Worm (Caenorhabditis elegans) whole organism, mixed stage, embryonic: ENCODE results near the gene nuo-3.
"Not testable (repeated sequence)": the region's sequence is repeated elsewhere in the genome, so short reads cannot be mapped to it uniquely, and the experiment has no call there.

Experiments
- M03D4.4 ChIP-seq: sonication (generic microtip); optimal IDR thresholded peaks from 2 replicates; lab custom pipeline; 2017; ENCODE audit warnings: mild to moderate bottlenecking, missing genetic modification characterization, missing compliant biosample characterization
- bed-3 ChIP-seq: fragments of 200-800 bp; sonication (Bioruptor generic); optimal IDR thresholded peaks from 3 replicates; lab custom pipeline; 2018; ENCODE audit warnings: mild to moderate bottlenecking, missing genetic modification characterization, moderate library complexity, missing compliant biosample characterization
- ceh-39 ChIP-seq: fragments of 150-350 bp; optimal IDR thresholded peaks from 2 replicates; lab custom pipeline; 2014; ENCODE audit warnings: missing biosample characterization, missing genetic modification characterization
- ceh-83 ChIP-seq: fragments of 200-800 bp; sonication (Bioruptor generic); optimal IDR thresholded peaks from 2 replicates; lab custom pipeline; 2018; ENCODE audit warnings: mild to moderate bottlenecking, missing genetic modification characterization, missing compliant biosample characterization
- ces-1 ChIP-seq: fragments of 150-350 bp; optimal IDR thresholded peaks from 2 replicates; lab custom pipeline; 2014; ENCODE audit warnings: missing biosample characterization, missing genetic modification reagents, missing genetic modification characterization
- cnd-1 ChIP-seq: fragments of 200-800 bp; sonication (Bioruptor generic); optimal IDR thresholded peaks from 2 replicates; lab custom pipeline; 2018; ENCODE audit warnings: mild to moderate bottlenecking, missing genetic modification characterization, missing compliant biosample characterization
- elt-1 ChIP-seq: sonication (generic microtip); optimal IDR thresholded peaks from 2 replicates; lab custom pipeline; 2017; ENCODE audit warnings: missing genetic modification characterization, mild to moderate bottlenecking, missing compliant biosample characterization, antibody characterized with exemption, moderate library complexity, borderline replicate concordance; ENCODE audit not compliant: insufficient read depth
- elt-3 ChIP-seq: fragments of 150-350 bp; optimal IDR thresholded peaks from 2 replicates; lab custom pipeline; 2014; ENCODE audit warnings: missing biosample characterization, missing genetic modification characterization
- flh-1 ChIP-seq: fragments of 200-800 bp; sonication (Bioruptor generic); optimal IDR thresholded peaks from 2 replicates; lab custom pipeline; 2018; ENCODE audit warnings: mild to moderate bottlenecking, missing genetic modification characterization, moderate library complexity, missing compliant biosample characterization
- ham-2 ChIP-seq: fragments of 200-800 bp; sonication (Bioruptor generic); optimal IDR thresholded peaks from 2 replicates; lab custom pipeline; 2018; ENCODE audit warnings: mild to moderate bottlenecking, missing genetic modification characterization, missing compliant biosample characterization
- hlh-1 ChIP-seq: fragments of 150-350 bp; optimal IDR thresholded peaks from 2 replicates; lab custom pipeline; 2014; ENCODE audit warnings: missing biosample characterization, missing genetic modification reagents, missing genetic modification characterization
- lin-13 ChIP-seq: fragments of 150-350 bp; optimal IDR thresholded peaks from 2 replicates; lab custom pipeline; 2014; ENCODE audit warnings: missing biosample characterization, missing genetic modification characterization
- lin-32 ChIP-seq: fragments of 200-800 bp; sonication (Bioruptor generic); optimal IDR thresholded peaks from 2 replicates; lab custom pipeline; 2018; ENCODE audit warnings: mild to moderate bottlenecking, missing genetic modification characterization, missing compliant biosample characterization
- lsy-2 ChIP-seq: fragments of 150-350 bp; optimal IDR thresholded peaks from 2 replicates; lab custom pipeline; 2014; ENCODE audit warnings: missing biosample characterization, missing genetic modification characterization
- mab-5 ChIP-seq: fragments of 150-350 bp; optimal IDR thresholded peaks from 2 replicates; lab custom pipeline; 2014; ENCODE audit warnings: missing biosample characterization, missing genetic modification characterization
- mep-1 ChIP-seq: fragments of 150-350 bp; optimal IDR thresholded peaks from 2 replicates; lab custom pipeline; 2017; ENCODE audit warnings: missing biosample characterization, missing genetic modification reagents, missing genetic modification characterization, inconsistent platforms
- mls-2 ChIP-seq: sonication (generic microtip); optimal IDR thresholded peaks from 2 replicates; lab custom pipeline; 2016; ENCODE audit warnings: mild to moderate bottlenecking, missing genetic modification characterization, moderate library complexity, missing compliant biosample characterization
- nhr-12 ChIP-seq: fragments of 150-350 bp; optimal IDR thresholded peaks from 2 replicates; lab custom pipeline; 2014; ENCODE audit warnings: missing biosample characterization, missing genetic modification characterization
- nhr-2 ChIP-seq: fragments of 150-350 bp; optimal IDR thresholded peaks from 2 replicates; lab custom pipeline; 2014; ENCODE audit warnings: missing biosample characterization, missing genetic modification characterization
- nhr-28 ChIP-seq: fragments of 150-350 bp; optimal IDR thresholded peaks from 2 replicates; lab custom pipeline; 2014; ENCODE audit warnings: missing biosample characterization, missing genetic modification characterization
- nhr-76 ChIP-seq: sonication (generic microtip); optimal IDR thresholded peaks from 2 replicates; lab custom pipeline; 2017; ENCODE audit warnings: missing biosample characterization, missing genetic modification characterization
- sem-2 ChIP-seq: fragments of 200-800 bp; sonication (Bioruptor generic); optimal IDR thresholded peaks from 2 replicates; lab custom pipeline; 2018; ENCODE audit warnings: mild to moderate bottlenecking, missing genetic modification characterization, missing compliant biosample characterization
- snpc-4 ChIP-seq: fragments of 150-350 bp; optimal IDR thresholded peaks from 2 replicates; lab custom pipeline; 2014; ENCODE audit warnings: missing biosample characterization, missing genetic modification characterization
- sptf-1 ChIP-seq: sonication (generic microtip); optimal IDR thresholded peaks from 2 replicates; lab custom pipeline; 2017; ENCODE audit warnings: mild to moderate bottlenecking, missing genetic modification characterization, moderate library complexity, missing compliant biosample characterization
- tbx-8 ChIP-seq: fragments of 200-800 bp; sonication (Bioruptor generic); optimal IDR thresholded peaks from 2 replicates; lab custom pipeline; 2018; ENCODE audit warnings: mild to moderate bottlenecking, missing genetic modification characterization, moderate library complexity, missing compliant biosample characterization
- unc-120 ChIP-seq: sonication (generic microtip); optimal IDR thresholded peaks from 2 replicates; lab custom pipeline; 2017; ENCODE audit warnings: missing genetic modification characterization, missing compliant biosample characterization; ENCODE audit not compliant: poor library complexity, severe bottlenecking
- unc-39 ChIP-seq: fragments of 150-350 bp; optimal IDR thresholded peaks from 2 replicates; lab custom pipeline; 2014; ENCODE audit warnings: missing biosample characterization, missing genetic modification characterization
- unc-62 ChIP-seq: fragments of 150-350 bp; optimal IDR thresholded peaks from 2 replicates; lab custom pipeline; 2014; ENCODE audit warnings: missing biosample characterization, missing genetic modification reagents, missing genetic modification characterization
- zip-8 ChIP-seq: fragments of 150-350 bp; optimal IDR thresholded peaks from 2 replicates; lab custom pipeline; 2014; ENCODE audit warnings: missing biosample characterization, missing genetic modification characterization
- ztf-11 ChIP-seq: fragments of 150-350 bp; optimal IDR thresholded peaks from 2 replicates; lab custom pipeline; 2014; ENCODE audit warnings: missing biosample characterization, missing genetic modification characterization

Gene nuo-3

DNA sequence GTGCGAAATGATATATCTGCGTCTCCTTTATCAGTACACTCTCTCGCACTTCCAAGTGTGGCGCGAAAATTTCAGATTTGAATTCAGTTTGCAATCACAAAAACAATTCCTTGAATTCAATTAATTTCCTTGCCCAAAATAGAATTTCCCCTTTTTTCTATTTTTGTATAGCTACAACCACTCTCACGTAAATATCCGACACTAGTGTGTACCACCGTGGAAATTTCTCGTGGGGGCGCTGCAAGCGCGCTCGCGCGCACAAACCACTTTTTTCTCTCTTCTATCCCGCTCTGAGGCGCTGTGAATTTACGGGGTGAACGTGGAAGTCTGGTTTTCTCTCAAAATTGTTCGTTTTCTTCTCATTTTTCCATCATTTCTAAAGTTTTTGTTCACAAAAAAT lies 15.8 kb downstream of the nuo-3 start, which contains the start of gene Y57G11C.8:
Gene Y57G11C.8, plus strand, starts transcription at position 301 of the 400 bp plus-strand sequence.
- no peak for TF ChIP-seq nhr-12 (tag; lab: Kevin White, UChicago)
- no peak for TF ChIP-seq nhr-76
- no peak for TF ChIP-seq nhr-2 (tag; lab: Kevin White, UChicago)
- no peak for TF ChIP-seq hlh-1 (tag; lab: Kevin White, UChicago)
- no peak for TF ChIP-seq sptf-1 (tag; lab: Kevin White, UChicago)
- no peak for TF ChIP-seq lin-32 (GFP tag; lab: Kevin White, UChicago)
- TF ChIP-seq unc-62 (GFP tag; lab: Kevin White, UChicago) = no peak
- TF ChIP-seq flh-1 (GFP tag; lab: Kevin White, UChicago) = no peak
- no peak for TF ChIP-seq mls-2 (tag; lab: Kevin White, UChicago)
- no peak for TF ChIP-seq elt-3 (tag; lab: Kevin White, UChicago)
- no peak for TF ChIP-seq ham-2

- TF ChIP-seq mep-1 (tag; lab: Kevin White, UChicago); mls-2 (tag; lab: Kevin White, UChicago); sem-2 (GFP tag; lab: Kevin White, UChicago): not testable (repeated sequence)
Observed at ce11 chrIV:14774454-14774853, 22.9 kb downstream of the nuo-3 start, which contains the start of gene Y57G11C.51. TSS of gene Y57G11C.51 (minus strand) at chrIV:14774554.

DNA sequence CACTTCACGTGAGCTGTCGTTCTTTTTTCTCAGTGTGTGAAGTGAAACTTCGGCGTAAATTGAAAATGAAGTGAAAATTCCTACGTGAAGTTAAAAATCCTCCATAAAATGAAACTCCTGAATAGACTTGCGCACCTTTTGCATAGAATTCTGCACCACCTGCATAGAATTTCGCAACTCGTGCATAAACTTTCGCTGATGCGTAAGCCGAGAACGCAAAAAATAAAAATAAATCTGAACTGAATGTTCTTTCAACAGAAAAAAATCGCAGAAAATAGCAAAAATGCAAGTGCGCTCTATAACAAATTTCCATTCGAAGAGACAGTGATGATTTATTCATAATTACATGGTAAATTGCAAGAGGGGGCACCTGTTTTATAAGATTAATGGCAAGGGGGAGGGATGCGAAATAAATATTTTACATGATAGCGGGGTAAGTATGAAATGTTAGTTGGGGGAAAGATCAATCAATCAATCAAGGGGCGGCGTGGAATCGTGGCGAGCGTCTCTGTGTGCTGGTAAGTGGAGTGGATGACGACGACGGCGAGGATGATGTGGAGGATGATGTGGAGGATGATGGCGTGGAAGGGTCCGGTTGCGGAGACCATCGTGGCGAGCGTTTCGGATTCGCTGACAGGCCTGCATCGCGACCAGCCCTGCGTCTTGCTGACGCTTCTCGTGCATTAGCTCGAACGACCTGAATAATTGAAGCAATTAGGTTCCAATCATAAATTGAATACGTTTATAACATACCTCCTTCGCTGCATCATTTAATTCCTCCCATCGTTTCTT lies 23.9 kb downstream of the nuo-3 start, which contains the start of gene Y57G11C.36:
Gene Y57G11C.36, minus strand, starts transcription at position 502 of the 792 bp plus-strand sequence.
- TF ChIP-seq ceh-83 (GFP tag; lab: Kevin White, UChicago) (no peak), bed-3 (GFP tag; lab: Kevin White, UChicago) (no peak), elt-3 (tag; lab: Kevin White, UChicago) (no peak), sptf-1 (tag; lab: Kevin White, UChicago) (no peak), ceh-39 (tag; lab: Kevin White, UChicago) (no peak), lin-32 (GFP tag; lab: Kevin White, UChicago) (no peak), M03D4.4 (tag; lab: Kevin White, UChicago) (no peak), unc-39 (tag; lab: Kevin White, UChicago) (no peak)

- no peak for TF ChIP-seq ztf-11 (tag; lab: Kevin White, UChicago)
- no peak for TF ChIP-seq tbx-8 (GFP tag; lab: Kevin White, UChicago)
- no peak for TF ChIP-seq mab-5 (tag; lab: Kevin White, UChicago)
- TF ChIP-seq unc-39 (tag; lab: Kevin White, UChicago) = no peak
- TF ChIP-seq cnd-1 = no peak
- TF ChIP-seq elt-1 = no peak
- no peak for TF ChIP-seq mep-1 (tag; lab: Kevin White, UChicago)
- no peak for TF ChIP-seq ceh-83 (GFP tag; lab: Kevin White, UChicago)
Observed at ce11 chrIV:14771325-14771724, 26.0 kb downstream of the nuo-3 start, which contains the start of gene degl-1. TSS of gene degl-1 (minus strand) at chrIV:14771425.

ce11 chrIV:14770663-14771062 lies 26.7 kb downstream of the nuo-3 start:
- TF ChIP-seq snpc-4 (tag; lab: Kevin White, UChicago) (no peak), ceh-83 (GFP tag; lab: Kevin White, UChicago) (no peak), nhr-28 (tag; lab: Kevin White, UChicago) (no peak), bed-3 (GFP tag; lab: Kevin White, UChicago) (no peak), lsy-2 (tag; lab: Kevin White, UChicago) (no peak), zip-8 (tag; lab: Kevin White, UChicago) (no peak), mab-5 (tag; lab: Kevin White, UChicago) (no peak), flh-1 (GFP tag; lab: Kevin White, UChicago) (no peak), nhr-2 (tag; lab: Kevin White, UChicago) (no peak), hlh-1 (tag; lab: Kevin White, UChicago) (no peak), mep-1 (tag; lab: Kevin White, UChicago) (no peak), elt-3 (tag; lab: Kevin White, UChicago) (no peak), unc-120 (tag; lab: Kevin White, UChicago) (no peak), ces-1 (no peak), sem-2 (GFP tag; lab: Kevin White, UChicago) (no peak), tbx-8 (GFP tag; lab: Kevin White, UChicago) (no peak), M03D4.4 (tag; lab: Kevin White, UChicago) (no peak), unc-62 (GFP tag; lab: Kevin White, UChicago) (no peak), lin-13 (tag; lab: Kevin White, UChicago) (no peak)
